Fruit fly (Drosophila melanogaster): ENCODE results near the gene CG1647.

DNA sequence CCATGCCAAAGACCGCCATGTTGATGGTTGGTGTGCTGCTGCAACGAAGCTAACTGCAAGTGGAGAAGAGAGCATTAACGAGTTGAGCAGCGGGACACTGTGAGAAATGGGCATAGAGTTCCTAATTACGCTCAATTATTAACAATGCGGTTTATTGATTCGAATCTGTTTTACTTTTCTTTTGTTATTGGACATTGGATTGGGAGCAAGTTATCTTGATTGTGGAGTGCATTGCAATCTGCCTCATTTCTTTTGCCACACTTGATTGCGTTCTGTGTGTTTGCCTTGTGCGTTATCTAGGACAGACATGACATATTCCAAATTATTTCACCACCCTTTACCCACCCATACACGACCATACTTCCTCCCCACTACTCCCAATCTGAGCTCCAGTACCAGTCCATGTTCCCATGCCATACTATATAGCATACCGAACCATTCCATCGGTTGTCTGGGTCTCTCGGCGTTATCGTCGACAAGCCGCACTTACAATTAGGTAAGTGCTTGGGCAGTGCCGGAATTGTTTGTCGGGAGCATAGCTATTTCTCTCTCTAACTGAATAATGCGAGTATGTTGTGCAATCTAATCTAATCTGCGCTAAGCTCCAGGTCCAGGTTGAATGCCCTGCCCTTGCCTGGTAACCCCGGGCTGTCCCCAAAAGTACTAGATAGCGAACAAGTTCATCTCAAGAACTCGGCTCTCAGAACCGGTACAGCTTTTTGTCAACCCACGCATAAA is 37.4 kb downstream of the CG1647 start:
- TF ChIP-seq pan (optimal IDR thresholded peaks at IDR 0.05), result no peak
- no peak for TF ChIP-seq psq (optimal IDR thresholded peaks at IDR 0.05)
